Fruit fly (Drosophila melanogaster) whole organism, embryonic: ENCODE measurements around the gene xmas.

ENCODE experiments used
- CG17568 ChIP-seq: fragments of 200-800 bp; sonication (Bioruptor generic); optimal IDR thresholded peaks from 2 replicates; lab custom pipeline; 2018; ENCODE audit warnings: missing biosample characterization, mild to moderate bottlenecking, missing genetic modification characterization, moderate library complexity
- pho ChIP-seq: fragments of 200-800 bp; sonication (Bioruptor generic); optimal IDR thresholded peaks from 2 replicates; lab custom pipeline; 2016; ENCODE audit warnings: missing biosample characterization, missing genetic modification characterization
- sim ChIP-seq: fragments of 200-800 bp; sonication (Bioruptor generic); IDR thresholded peaks from 2 replicates; pipeline ENCODE4 v1.3.6; 2022; ENCODE audit warnings: missing biosample characterization, missing genetic modification characterization

DNA sequence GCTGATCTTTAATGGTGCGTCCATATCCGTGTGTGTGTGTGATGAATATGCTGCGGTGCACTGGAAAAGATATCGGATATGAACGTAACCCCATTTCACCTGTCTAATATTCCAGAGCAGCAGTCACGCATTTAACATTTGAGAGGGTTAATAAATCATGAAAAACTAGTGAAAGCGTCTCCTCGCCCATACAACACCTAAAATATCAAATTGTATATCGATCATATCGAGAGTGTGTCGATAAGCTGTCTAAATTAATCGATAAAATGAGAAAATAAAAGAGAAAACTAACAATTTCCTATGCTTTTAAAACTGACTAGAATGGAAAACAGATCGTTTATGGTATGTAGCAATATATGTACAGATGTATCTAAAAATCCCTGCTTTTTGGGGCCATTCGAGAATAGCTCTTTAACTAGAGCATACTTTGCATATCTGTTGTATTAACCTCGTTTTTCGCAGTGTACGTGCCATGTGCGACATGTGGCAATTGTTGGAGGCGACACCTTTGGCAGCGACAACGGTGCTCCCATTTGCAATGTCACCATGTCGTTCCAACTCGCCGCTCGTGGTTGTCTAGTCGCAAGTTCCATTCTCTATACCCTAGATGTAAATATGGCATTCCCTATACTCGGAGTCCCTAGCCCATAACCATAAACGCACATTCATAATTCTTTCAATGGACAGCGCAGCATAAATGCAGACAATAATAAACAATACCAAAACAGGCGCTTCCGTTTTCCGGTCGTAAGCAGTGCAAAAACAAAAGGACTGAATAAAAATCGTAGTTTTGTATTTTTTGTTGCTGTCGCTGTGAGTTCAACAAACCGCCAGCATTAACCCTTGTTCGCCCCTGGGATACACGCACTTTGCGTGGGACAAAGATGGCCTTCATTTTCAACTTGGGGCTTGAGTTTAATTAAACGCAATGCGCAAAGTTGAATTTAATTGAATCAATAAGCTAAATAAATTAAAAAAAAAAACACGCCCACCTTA, 46.9 kb downstream of the xmas start:
- no peak for TF ChIP-seq pho (GFP tag; lab: Kevin White, UChicago)
- no peak for TF ChIP-seq sim
- no peak for TF ChIP-seq CG17568 (GFP tag; lab: Kevin White, UChicago)
